Worm (Caenorhabditis elegans): ENCODE results near the gene his-8.

his-8 gene

DNA sequence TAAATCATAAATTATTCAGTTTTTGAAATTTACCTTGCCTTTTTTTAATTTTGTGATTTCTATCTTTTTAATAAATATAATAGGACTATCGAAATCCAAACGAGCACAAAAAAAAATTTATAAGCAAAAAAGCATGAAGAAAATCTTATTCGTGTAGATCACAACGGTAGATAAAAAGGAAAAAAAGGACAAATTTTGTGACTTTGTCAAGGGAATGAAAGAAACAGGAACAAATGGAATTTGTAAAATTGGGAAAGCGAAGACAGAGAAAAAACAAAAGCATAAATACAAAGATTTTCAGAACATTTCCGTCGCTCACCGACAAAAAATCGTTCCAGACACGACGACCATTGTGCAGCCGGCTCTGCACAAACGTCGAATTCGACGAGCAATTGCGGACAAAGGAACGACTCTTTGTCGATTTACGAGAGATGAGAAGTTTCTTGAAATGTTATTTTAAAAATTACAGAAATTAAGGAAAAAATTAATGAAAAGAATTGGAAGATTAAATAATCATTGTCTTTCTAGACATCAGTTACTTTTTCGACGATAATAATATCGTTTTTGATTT is 14.0 kb downstream of the his-8 start, which contains the start of gene F45F2.10:
F45F2.10 (minus strand) TSS at position 51 of the 571 bp plus-strand sequence.
- peak; percentile 41; the same call in 1 of the 2 replicates for TF ChIP-seq dox-1 (GFP tag; IDR thresholded peaks at IDR 0.05)
- no peak for TF ChIP-seq lin-40 (tag; optimal IDR thresholded peaks at IDR 0.05)
- TF ChIP-seq tbp1 (GFP tag; optimal IDR thresholded peaks at IDR 0.05): peak; percentile 17
- no peak for TF ChIP-seq fkh-3 (tag; optimal IDR thresholded peaks at IDR 0.05)

DNA sequence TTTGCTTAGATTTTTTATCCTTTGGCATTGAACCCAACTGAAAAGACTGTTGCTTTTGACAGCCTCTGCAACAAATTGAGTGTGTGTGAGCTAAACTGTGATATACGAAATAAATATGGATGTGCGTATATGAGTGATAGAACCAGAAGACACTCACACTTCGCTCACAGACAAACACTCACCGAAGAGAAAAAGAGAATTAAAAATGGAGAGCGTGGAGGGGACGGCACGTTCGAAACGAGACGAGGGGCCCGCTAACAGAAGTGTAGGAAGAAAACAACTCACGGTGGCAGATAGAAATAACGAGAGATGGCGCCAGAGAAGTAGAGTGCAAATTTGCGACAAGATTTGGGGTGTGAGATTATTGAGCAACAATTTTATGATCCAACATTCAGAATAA is 14.6 kb downstream of the his-8 start:
- peak; percentile 18 for TF ChIP-seq xnd-1 (tag; optimal IDR thresholded peaks at IDR 0.05)
- peak; percentile 36; the same call in 1 of the 2 replicates for TF ChIP-seq dox-1 (GFP tag; IDR thresholded peaks at IDR 0.05)
- no peak for TF ChIP-seq let-607 (tag; optimal IDR thresholded peaks at IDR 0.05)
- no peak for TF ChIP-seq mcd-1 (GFP tag; IDR thresholded peaks at IDR 0.05)
- TF ChIP-seq efl-1 (GFP tag; optimal IDR thresholded peaks at IDR 0.05): no peak
- peak; percentile 14 for TF ChIP-seq snpc-3.4 (tag; optimal IDR thresholded peaks at IDR 0.05)
- TF ChIP-seq hmg-1.2 (GFP tag; IDR thresholded peaks at IDR 0.05): peak; percentile 35; the same call in 1 of the 2 replicates
- TF ChIP-seq K12H6.12 (tag; optimal IDR thresholded peaks at IDR 0.05): peak; percentile 7
- peak; percentile 14 for TF ChIP-seq lsl-1 (GFP tag; optimal IDR thresholded peaks at IDR 0.05)
- no peak for TF ChIP-seq Y79H2A.3 (GFP tag; conservative IDR thresholded peaks at IDR 0.05)
- TF ChIP-seq dpff-1 (tag; optimal IDR thresholded peaks at IDR 0.05): peak; percentile 33
- no peak for TF ChIP-seq madf-10 (tag; optimal IDR thresholded peaks at IDR 0.05)
- TF ChIP-seq F37B4.10 (GFP tag; IDR thresholded peaks at IDR 0.05): no peak
- TF ChIP-seq snpc-1.1 (tag; optimal IDR thresholded peaks at IDR 0.05; ENCODE audit: insufficient read depth): no peak
- no peak for TF ChIP-seq ztf-28 (GFP tag; IDR thresholded peaks at IDR 0.05)
- TF ChIP-seq ceh-27 (GFP tag; optimal IDR thresholded peaks at IDR 0.05): peak; percentile 40
- no peak for TF ChIP-seq nfyb-1 (GFP tag; IDR thresholded peaks at IDR 0.05)
- peak; percentile 21 for TF ChIP-seq snpc-4 (GFP tag; optimal IDR thresholded peaks at IDR 0.05)
- peak in 1 of 4 experiments; percentile 12 for TF ChIP-seq snpc-4 (tag; optimal IDR thresholded peaks at IDR 0.05)

DNA sequence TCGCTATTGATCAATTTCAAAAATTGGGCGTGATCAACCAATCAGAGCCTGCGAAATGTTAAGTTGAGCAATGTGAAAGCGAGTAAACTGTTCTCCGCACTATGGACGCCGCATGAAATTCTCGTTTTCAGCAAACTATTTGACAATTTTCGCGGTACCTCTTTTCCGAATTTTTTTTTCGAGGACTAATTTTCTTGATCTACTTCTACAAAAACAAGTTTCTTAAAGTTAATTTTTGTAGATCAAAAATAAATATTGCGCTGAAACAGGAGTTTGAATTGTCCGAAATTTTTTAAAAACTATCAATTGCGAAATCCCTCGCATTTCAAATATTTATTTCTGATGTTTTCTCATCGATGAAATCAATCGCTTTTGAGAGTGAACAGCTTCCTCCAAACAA is 15.2 kb downstream of the his-8 start:
- TF ChIP-seq efl-1 (GFP tag; optimal IDR thresholded peaks at IDR 0.05) (peak; percentile 49), attf-5 (GFP tag; optimal IDR thresholded peaks at IDR 0.05) (no peak), ama-1 (optimal IDR thresholded peaks at IDR 0.05) (no peak), ama-1 (GFP tag; optimal IDR thresholded peaks at IDR 0.05) (no peak), madf-8 (GFP tag; conservative IDR thresholded peaks at IDR 0.05) (0 out of 2 replicates have a peak, but pooled peaks have one; percentile 15), lsl-1 (GFP tag; optimal IDR thresholded peaks at IDR 0.05) (peak; percentile 5), F49E8.2 (tag; optimal IDR thresholded peaks at IDR 0.05; ENCODE audit: insufficient read depth) (no peak), attf-6 (GFP tag; IDR thresholded peaks at IDR 0.05) (no peak), madf-6 (GFP tag; IDR thresholded peaks at IDR 0.05) (peak; percentile 65)

DNA sequence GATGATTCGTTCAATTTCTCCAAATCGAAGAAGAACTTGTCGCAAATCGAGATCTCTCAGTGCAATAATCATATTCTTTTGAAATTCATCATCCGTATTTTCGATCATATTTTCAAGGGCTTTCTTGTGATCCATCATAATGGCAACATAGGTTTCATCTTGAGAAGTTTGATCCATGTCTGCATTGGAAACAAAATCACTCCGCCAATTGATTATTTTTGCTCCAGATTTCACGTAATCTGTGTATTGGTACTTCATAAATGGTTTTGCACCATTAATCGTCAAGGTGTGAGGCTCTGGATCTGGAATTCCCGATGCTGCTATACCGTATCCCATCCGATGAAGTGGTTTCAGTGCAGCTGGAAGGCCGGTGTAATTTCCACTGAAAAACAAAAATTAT is 16.5 kb downstream of the his-8 start:
- no peak for TF ChIP-seq Y95B8A.8 (GFP tag; IDR thresholded peaks at IDR 0.05)
- TF ChIP-seq hlh-26 (GFP tag; conservative IDR thresholded peaks at IDR 0.05): no peak
- no peak for TF ChIP-seq hmg-1.2 (GFP tag; IDR thresholded peaks at IDR 0.05)
- no peak for TF ChIP-seq C17E4.6 (GFP tag; IDR thresholded peaks at IDR 0.05)
- TF ChIP-seq aptf-2 (GFP tag; conservative IDR thresholded peaks at IDR 0.05): no peak
- TF ChIP-seq tbp1 (GFP tag; optimal IDR thresholded peaks at IDR 0.05): no peak
- TF ChIP-seq ztf-18 (tag; optimal IDR thresholded peaks at IDR 0.05): no peak
- no peak for TF ChIP-seq lin-35 (GFP tag; optimal IDR thresholded peaks at IDR 0.05)
- TF ChIP-seq mcd-1 (GFP tag; IDR thresholded peaks at IDR 0.05): no peak
- no peak for TF ChIP-seq F39B2.1 (GFP tag; IDR thresholded peaks at IDR 0.05)
- no peak for TF ChIP-seq lin-26 (GFP tag; IDR thresholded peaks at IDR 0.05)
- no peak for TF ChIP-seq madf-8 (GFP tag; conservative IDR thresholded peaks at IDR 0.05)
- TF ChIP-seq chd-7 (tag; optimal IDR thresholded peaks at IDR 0.05): no peak

Measured in whole organism, young adult.